Fruit fly (Drosophila melanogaster) whole organism, wandering third instar larva: ENCODE data around the gene Vps4.

ENCODE experiments used
- Abd-B ChIP-seq: fragments of >200 bp; optimal IDR thresholded peaks from 2 replicates; lab custom pipeline; 2017; ENCODE audit warnings: missing biosample characterization, missing genetic modification characterization
- CG9705 ChIP-seq: fragments of 200-800 bp; sonication (Bioruptor generic); optimal IDR thresholded peaks from 2 replicates; lab custom pipeline; 2018; ENCODE audit warnings: missing biosample characterization, mild to moderate bottlenecking, missing genetic modification characterization
- GATAd ChIP-seq: sonication (Bioruptor generic); optimal IDR thresholded peaks from 2 replicates; lab custom pipeline; 2016; ENCODE audit warnings: missing biosample characterization, missing genetic modification characterization
- Hr83 ChIP-seq: fragments of 200-300 bp; sonication (Bioruptor generic); optimal IDR thresholded peaks from 2 replicates; lab custom pipeline; 2016; ENCODE audit warnings: missing biosample characterization, mild to moderate bottlenecking, missing genetic modification characterization, moderate library complexity; ENCODE audit not compliant: poor library complexity, severe bottlenecking
- N ChIP-seq: fragments of >200 bp; optimal IDR thresholded peaks from 2 replicates; lab custom pipeline; 2018; ENCODE audit warnings: missing biosample characterization, missing external identifiers, missing genetic modification characterization
- OdsH ChIP-seq: fragments of 200-800 bp; sonication (Bioruptor generic); optimal IDR thresholded peaks from 2 replicates; lab custom pipeline; 2016; ENCODE audit warnings: missing biosample characterization, mild to moderate bottlenecking, missing genetic modification characterization
- br ChIP-seq: fragments of 200-800 bp; sonication (Bioruptor generic); optimal IDR thresholded peaks from 2 replicates; lab custom pipeline; 2016; ENCODE audit warnings: missing biosample characterization, missing genetic modification characterization
- ey ChIP-seq: fragments of 200-800 bp; sonication (Bioruptor generic); optimal IDR thresholded peaks from 2 replicates; lab custom pipeline; 2016; ENCODE audit warnings: missing biosample characterization, missing genetic modification characterization
- foxo ChIP-seq, 2 experiments: fragments of 200-800 bp; sonication (Bioruptor generic); optimal IDR thresholded peaks; 2 replicates in 1 of 2; 3 replicates in 1 of 2; lab custom pipeline; 2016 to 2017; ENCODE audit warnings: missing biosample characterization in 2 of 2, missing genetic modification characterization in 2 of 2
- pan ChIP-seq: fragments of >200 bp; optimal IDR thresholded peaks from 2 replicates; lab custom pipeline; 2017
- psq ChIP-seq: fragments of 200-800 bp; sonication (Bioruptor generic); optimal IDR thresholded peaks from 3 replicates; lab custom pipeline; 2017; ENCODE audit warnings: missing biosample characterization, mild to moderate bottlenecking, missing genetic modification characterization, moderate library complexity
- sage ChIP-seq: fragments of 200-800 bp; sonication (Bioruptor generic); optimal IDR thresholded peaks from 2 replicates; lab custom pipeline; 2016; ENCODE audit warnings: missing biosample characterization, mild to moderate bottlenecking, missing genetic modification characterization
- sv ChIP-seq: fragments of 200-800 bp; sonication (Bioruptor generic); optimal IDR thresholded peaks from 3 replicates; lab custom pipeline; 2016; ENCODE audit warnings: missing biosample characterization, missing genetic modification characterization
- usp ChIP-seq: fragments of >200 bp; optimal IDR thresholded peaks from 2 replicates; lab custom pipeline; 2017; ENCODE audit warnings: missing biosample characterization, missing genetic modification characterization

dm6 chrX:17940677-17941076 is 33.2 kb downstream of the Vps4 start:
- TF ChIP-seq N (GFP tag; lab: Kevin White, UChicago) (no peak), pan (no peak), br (GFP tag; lab: Kevin White, UChicago) (no peak), foxo (GFP tag; optimal IDR thresholded peaks at IDR 0.05; lab: Kevin White, UChicago) (no peak), Hr83 (GFP tag; lab: Kevin White, UChicago) (no peak), usp (no peak), sv (GFP tag; lab: Kevin White, UChicago) (no peak), GATAd (no peak), sage (GFP tag; lab: Kevin White, UChicago) (no peak), OdsH (GFP tag; lab: Kevin White, UChicago) (no peak), psq (GFP tag; lab: Kevin White, UChicago) (no peak), ey (no peak), Abd-B (no peak), CG9705 (no peak)
